Worm (Caenorhabditis elegans): Measurements from ENCODE around the gene R05A10.7.

DNA sequence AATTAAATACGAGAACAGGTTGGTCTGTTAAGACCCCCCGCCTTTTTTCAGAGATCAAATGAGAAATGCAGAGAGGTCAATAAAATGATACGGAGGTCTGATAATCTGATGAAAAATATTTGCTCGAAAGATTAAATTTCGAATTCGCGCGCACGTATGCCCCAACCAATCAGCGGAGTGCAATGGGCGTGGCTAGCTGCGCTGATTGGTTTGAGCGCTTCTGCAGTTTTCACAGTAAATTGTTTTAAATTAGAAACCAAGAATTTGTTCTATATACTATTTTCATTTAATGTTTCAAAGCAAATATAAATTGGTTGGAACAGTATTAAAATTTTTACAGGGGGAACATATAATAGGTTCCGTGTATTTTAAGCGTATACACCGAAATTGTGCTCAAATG, 43.3 kb downstream of the R05A10.7 start:
- TF ChIP-seq pha-4 (tag; optimal IDR thresholded peaks at IDR 0.05) (no peak), lin-15B (tag; optimal IDR thresholded peaks at IDR 0.05) (no peak), nhr-11 (tag; optimal IDR thresholded peaks at IDR 0.05) (no peak), nhr-28 (tag; optimal IDR thresholded peaks at IDR 0.05) (no peak), skn-1 (tag; optimal IDR thresholded peaks at IDR 0.05) (no peak), snpc-4 (tag; optimal IDR thresholded peaks at IDR 0.05) (no peak), nhr-76 (tag; optimal IDR thresholded peaks at IDR 0.05) (no peak), ceh-82 (tag; optimal IDR thresholded peaks at IDR 0.05) (no peak), aly-2 (tag; optimal IDR thresholded peaks at IDR 0.05) (no peak), egl-5 (tag; optimal IDR thresholded peaks at IDR 0.05) (no peak), fos-1 (tag; optimal IDR thresholded peaks at IDR 0.05) (no peak)

All from whole organism, L3 larva.